Worm (Caenorhabditis elegans) whole organism, L1 larva: ENCODE results near the gene C24H12.1.

Experiments used
- C04F5.9 ChIP-seq: sonication (generic microtip); optimal IDR thresholded peaks from 2 replicates; lab custom pipeline; 2016; ENCODE audit warnings: missing genetic modification characterization, missing compliant biosample characterization
- C16A3.4 ChIP-seq: fragments of 150-350 bp; optimal IDR thresholded peaks from 2 replicates; lab custom pipeline; 2014; ENCODE audit warnings: missing biosample characterization, missing genetic modification characterization
- C34B4.2 ChIP-seq: sonication (generic microtip); optimal IDR thresholded peaks from 2 replicates; lab custom pipeline; 2017; ENCODE audit warnings: mild to moderate bottlenecking, missing genetic modification characterization, missing compliant biosample characterization
- F16B12.6 ChIP-seq: fragments of 150-350 bp; optimal IDR thresholded peaks from 2 replicates; lab custom pipeline; 2014; ENCODE audit warnings: missing biosample characterization, missing genetic modification characterization
- aly-2 ChIP-seq: fragments of 150-350 bp; optimal IDR thresholded peaks from 2 replicates; lab custom pipeline; 2014; ENCODE audit warnings: missing biosample characterization, missing genetic modification characterization
- ceh-63 ChIP-seq: fragments of 200-800 bp; sonication (Bioruptor generic); optimal IDR thresholded peaks from 2 replicates; lab custom pipeline; 2018; ENCODE audit warnings: mild to moderate bottlenecking, missing genetic modification characterization, missing compliant biosample characterization
- dsc-1 ChIP-seq: sonication (generic microtip); optimal IDR thresholded peaks from 2 replicates; lab custom pipeline; 2016; ENCODE audit warnings: mild to moderate bottlenecking, missing genetic modification characterization, missing compliant biosample characterization
- efl-1 ChIP-seq, 4 experiments: fragments of 150-350 bp; optimal IDR thresholded peaks in 3 of 4; peaks in 1 of 4; 1 replicate in 1 of 4; 2 replicates in 3 of 4; lab custom pipeline; 2014; ENCODE audit warnings: missing biosample characterization in 2 of 4, missing genetic modification characterization in 2 of 4, missing genetic modification reagents in 2 of 4
- efl-3 ChIP-seq: fragments of 200-800 bp; sonication (Bioruptor generic); optimal IDR thresholded peaks from 2 replicates; lab custom pipeline; 2018; ENCODE audit warnings: mild to moderate bottlenecking, missing genetic modification characterization, missing compliant biosample characterization
- elt-2 ChIP-seq: sonication (generic microtip); optimal IDR thresholded peaks from 2 replicates; lab custom pipeline; 2016; ENCODE audit warnings: missing genetic modification characterization, mild to moderate bottlenecking, inconsistent platforms, missing compliant biosample characterization, missing genetic modification reagents
- ets-5 ChIP-seq: fragments of 200-800 bp; sonication (Bioruptor generic); IDR thresholded peaks from 2 replicates; pipeline ENCODE4 v1.3.6; 2022; ENCODE audit warnings: missing genetic modification characterization, missing compliant biosample characterization
- fos-1 ChIP-seq: fragments of 150-350 bp; optimal IDR thresholded peaks from 2 replicates; lab custom pipeline; 2014; ENCODE audit warnings: missing biosample characterization, missing genetic modification characterization
- grh-1 ChIP-seq: fragments of 200-800 bp; sonication (Bioruptor generic); IDR thresholded peaks from 2 replicates; pipeline ENCODE4 v1.3.6; 2022; ENCODE audit warnings: missing genetic modification reagents, missing genetic modification characterization, missing compliant biosample characterization
- hlh-17 ChIP-seq: fragments of 200-800 bp; sonication (Bioruptor generic); optimal IDR thresholded peaks from 2 replicates; lab custom pipeline; 2018; ENCODE audit warnings: missing genetic modification characterization, mild to moderate bottlenecking, missing compliant biosample characterization, moderate library complexity, borderline replicate concordance
- hlh-4 ChIP-seq: sonication (generic microtip); optimal IDR thresholded peaks from 2 replicates; lab custom pipeline; 2016; ENCODE audit warnings: mild to moderate bottlenecking, missing genetic modification characterization, missing compliant biosample characterization
- irx-1 ChIP-seq: sonication (generic microtip); optimal IDR thresholded peaks from 2 replicates; lab custom pipeline; 2016; ENCODE audit warnings: missing genetic modification characterization, missing compliant biosample characterization
- isw-1 ChIP-seq: fragments of 200-800 bp; sonication (Bioruptor generic); IDR thresholded peaks from 2 replicates; pipeline ENCODE4 v1.3.6; 2022; ENCODE audit warnings: missing genetic modification characterization, missing compliant biosample characterization
- jun-1 ChIP-seq: fragments of 150-350 bp; optimal IDR thresholded peaks from 2 replicates; lab custom pipeline; 2014; ENCODE audit warnings: missing biosample characterization, missing genetic modification reagents, missing genetic modification characterization
- lin-13 ChIP-seq: fragments of 150-350 bp; optimal IDR thresholded peaks from 2 replicates; lab custom pipeline; 2014; ENCODE audit warnings: missing biosample characterization, missing genetic modification reagents, missing genetic modification characterization
- lin-15B ChIP-seq: fragments of 150-350 bp; sonication (generic microtip); optimal IDR thresholded peaks from 3 replicates; lab custom pipeline; 2014; ENCODE audit warnings: missing biosample characterization, missing genetic modification characterization
- lin-35 ChIP-seq, 2 experiments: fragments of 150-350 bp; optimal IDR thresholded peaks; 2 replicates each; lab custom pipeline; 2014; ENCODE audit warnings: missing biosample characterization in 2 of 2, missing genetic modification characterization in 2 of 2, missing genetic modification reagents in 2 of 2
- lsy-2 ChIP-seq, 2 experiments: fragments of 150-350 bp; optimal IDR thresholded peaks; 2 replicates each; lab custom pipeline; 2014; ENCODE audit warnings: missing biosample characterization in 2 of 2, missing genetic modification characterization in 2 of 2
- mab-9 ChIP-seq: fragments of 200-800 bp; sonication (Bioruptor generic); IDR thresholded peaks from 2 replicates; pipeline ENCODE4 v1.3.6; 2022; ENCODE audit warnings: missing genetic modification reagents, missing genetic modification characterization, missing compliant biosample characterization
- mdl-1 ChIP-seq, 2 experiments: fragments of 150-350 bp; optimal IDR thresholded peaks; 2 replicates each; lab custom pipeline; 2014 to 2017; ENCODE audit warnings: missing biosample characterization in 2 of 2, missing genetic modification characterization in 2 of 2, inconsistent platforms in 1 of 2
- nhr-11 ChIP-seq: fragments of 150-350 bp; optimal IDR thresholded peaks from 2 replicates; lab custom pipeline; 2014; ENCODE audit warnings: missing biosample characterization, missing genetic modification characterization
- nhr-20 ChIP-seq: sonication (generic microtip); optimal IDR thresholded peaks from 2 replicates; lab custom pipeline; 2016; ENCODE audit warnings: mild to moderate bottlenecking, missing genetic modification characterization, missing compliant biosample characterization
- nhr-28 ChIP-seq: fragments of 150-350 bp; optimal IDR thresholded peaks from 2 replicates; lab custom pipeline; 2014; ENCODE audit warnings: missing biosample characterization, missing genetic modification characterization
- nhr-47 ChIP-seq: sonication (generic microtip); optimal IDR thresholded peaks from 2 replicates; lab custom pipeline; 2016; ENCODE audit warnings: mild to moderate bottlenecking, missing genetic modification characterization, moderate library complexity, missing compliant biosample characterization
- nhr-77 ChIP-seq: fragments of 150-350 bp; optimal IDR thresholded peaks from 2 replicates; lab custom pipeline; 2014; ENCODE audit warnings: missing biosample characterization, missing genetic modification characterization
- nhr-85 ChIP-seq: sonication (generic microtip); peaks from one replicate; lab custom pipeline; 2016; ENCODE audit warnings: missing genetic modification characterization, inconsistent platforms, missing compliant biosample characterization
- rnt-1 ChIP-seq: sonication (generic microtip); optimal IDR thresholded peaks from 2 replicates; lab custom pipeline; 2016; ENCODE audit warnings: mild to moderate bottlenecking, missing genetic modification characterization, moderate library complexity, missing compliant biosample characterization
- skn-1 ChIP-seq: fragments of 150-350 bp; optimal IDR thresholded peaks from 2 replicates; lab custom pipeline; 2014; ENCODE audit warnings: missing biosample characterization, missing genetic modification characterization
- snpc-4 ChIP-seq: fragments of 150-350 bp; optimal IDR thresholded peaks from 2 replicates; lab custom pipeline; 2014; ENCODE audit warnings: missing biosample characterization, missing genetic modification characterization
- sptf-1 ChIP-seq: fragments of 150-350 bp; optimal IDR thresholded peaks from 2 replicates; lab custom pipeline; 2014; ENCODE audit warnings: missing biosample characterization, missing genetic modification characterization
- unc-30 ChIP-seq: sonication (generic microtip); optimal IDR thresholded peaks from 2 replicates; lab custom pipeline; 2017; ENCODE audit warnings: missing biosample characterization, missing genetic modification characterization
- unc-62 ChIP-seq: fragments of 150-350 bp; optimal IDR thresholded peaks from 2 replicates; lab custom pipeline; 2014; ENCODE audit warnings: missing biosample characterization, missing genetic modification reagents, missing genetic modification characterization
- unc-86 ChIP-seq: sonication (generic microtip); optimal IDR thresholded peaks from 2 replicates; lab custom pipeline; 2016; ENCODE audit warnings: missing genetic modification characterization, missing compliant biosample characterization
- ztf-4 ChIP-seq: fragments of 150-350 bp; optimal IDR thresholded peaks from 2 replicates; lab custom pipeline; 2014; ENCODE audit warnings: missing biosample characterization, missing genetic modification characterization

The C24H12.1 gene

DNA sequence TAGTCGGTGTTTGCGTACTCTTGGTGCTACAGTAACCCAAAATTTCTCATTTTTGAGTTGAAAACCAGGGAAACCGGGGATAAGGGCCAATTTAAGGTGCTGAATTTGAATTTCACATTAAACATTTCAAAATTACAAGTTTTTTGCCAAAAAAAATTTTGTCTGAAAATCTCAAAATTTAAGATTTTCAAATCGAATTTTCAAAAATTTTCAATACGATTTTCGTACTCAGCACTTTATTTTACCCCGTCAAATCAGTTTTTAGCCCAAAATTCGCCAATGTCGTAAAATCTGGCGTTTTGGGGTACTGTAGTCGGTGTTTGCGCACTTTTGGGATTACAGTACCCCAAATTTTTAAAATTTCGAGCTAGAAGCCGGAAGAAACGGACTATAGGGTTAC is 19.6 kb downstream of the C24H12.1 start, which contains the start of gene W10D9.3:
Gene W10D9.3 (minus strand): TSS at position 101 of the 400 bp plus-strand sequence.
- TF ChIP-seq dsc-1 (tag; lab: Kevin White, UChicago) (no peak), elt-2 (tag; lab: Kevin White, UChicago) (no peak), aly-2 (tag; lab: Kevin White, UChicago) (no peak), C04F5.9 (tag; lab: Kevin White, UChicago) (no peak), C16A3.4 (no peak), skn-1 (tag; lab: Kevin White, UChicago) (no peak), snpc-4 (tag; lab: Kevin White, UChicago) (no peak), nhr-11 (tag; lab: Kevin White, UChicago) (no peak), ztf-4 (tag; lab: Kevin White, UChicago) (no peak), F16B12.6 (tag; lab: Kevin White, UChicago) (no peak), nhr-28 (tag; lab: Kevin White, UChicago) (no peak), nhr-20 (no peak), sptf-1 (tag; lab: Kevin White, UChicago) (no peak), efl-3 (GFP tag; lab: Kevin White, UChicago) (no peak), jun-1 (tag; lab: Kevin White, UChicago) (no peak), C34B4.2 (tag; lab: Kevin White, UChicago) (no peak), unc-62 (GFP tag; lab: Kevin White, UChicago) (no peak), fos-1 (tag; lab: Kevin White, UChicago) (no peak), irx-1 (tag; lab: Kevin White, UChicago) (no peak), ets-5 (GFP tag; lab: Robert Waterston, UW) (no peak)

DNA sequence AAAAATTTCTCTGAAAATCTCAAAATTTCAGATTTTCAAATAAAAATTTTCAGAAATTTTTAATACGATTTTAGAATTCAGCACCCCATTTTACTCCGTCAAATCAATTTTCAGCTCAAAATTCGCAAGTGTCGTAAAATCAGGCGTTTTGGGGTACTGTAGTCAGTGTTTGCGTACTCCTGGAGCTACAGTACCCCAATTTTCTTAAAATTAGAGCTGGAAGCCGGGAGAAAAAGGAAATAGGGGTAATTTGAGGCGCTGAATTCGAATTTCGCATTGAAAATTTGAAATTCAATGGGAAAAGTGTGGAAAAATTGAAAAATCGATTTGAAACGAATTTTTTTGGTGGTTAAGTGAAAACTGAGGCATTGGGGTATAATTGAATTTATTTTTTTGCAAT is 20.1 kb downstream of the C24H12.1 start:
- TF ChIP-seq hlh-17 (no peak), lsy-2 (tag; optimal IDR thresholded peaks at IDR 0.05; lab: Kevin White, UChicago) (peak; percentile 21 to 69), efl-1 (optimal IDR thresholded peaks at IDR 0.05; lab: Kevin White, UChicago) (no peak), efl-1 (GFP tag; optimal IDR thresholded peaks at IDR 0.05 in 1 of 2; lab: Kevin White, UChicago) (peak in 1 of 2 experiments; percentile 65)

- TF ChIP-seq unc-30 (tag; lab: Kevin White, UChicago), result no peak
- no peak for TF ChIP-seq nhr-11 (tag; lab: Kevin White, UChicago)
- no peak for TF ChIP-seq lin-15B (tag; lab: Kevin White, UChicago)
- no peak for TF ChIP-seq skn-1 (tag; lab: Kevin White, UChicago)
- TF ChIP-seq isw-1 (GFP tag; lab: Robert Waterston, UW), result no peak
- TF ChIP-seq grh-1 (GFP tag; lab: Robert Waterston, UW), result no peak
- TF ChIP-seq nhr-77 (tag; lab: Kevin White, UChicago), result no peak
- TF ChIP-seq nhr-85 (tag; lab: Kevin White, UChicago), result no peak
- TF ChIP-seq nhr-47 (tag; lab: Kevin White, UChicago), result no peak
- TF ChIP-seq jun-1 (tag; lab: Kevin White, UChicago), result no peak
- TF ChIP-seq mdl-1 (tag; optimal IDR thresholded peaks at IDR 0.05; lab: Kevin White, UChicago), result no peak
These were observed 26.1 kb downstream of the C24H12.1 start, which contains the start of gene nfyb-1 for ce11 chrII:467265-467664. TSS of gene nfyb-1 (minus strand) at chrII:467365.

DNA sequence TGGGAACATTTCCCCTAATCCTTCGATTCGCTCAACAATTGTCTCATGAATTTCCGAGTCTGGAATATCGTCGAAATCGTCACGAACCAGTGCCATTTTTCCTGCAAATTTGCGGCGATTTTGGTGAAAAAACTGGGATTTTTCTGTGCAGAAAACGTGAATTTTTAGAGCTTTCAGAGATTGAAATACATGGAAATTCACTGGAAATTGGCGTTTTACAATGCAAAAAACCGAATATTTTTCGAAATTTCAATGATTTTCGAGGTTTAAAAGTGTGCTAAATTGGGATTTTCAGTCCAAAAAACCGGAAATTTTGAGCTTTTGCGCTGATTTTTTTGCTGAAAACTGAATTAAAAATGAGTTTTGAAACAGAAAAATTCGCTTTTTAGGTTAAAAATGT is 29.2 kb downstream of the C24H12.1 start, which contains the start of gene tomm-22:
Gene tomm-22 (minus strand): TSS at position 101 of the 400 bp plus-strand sequence.
- no peak for TF ChIP-seq lin-35 (GFP tag; optimal IDR thresholded peaks at IDR 0.05; lab: Kevin White, UChicago)
- TF ChIP-seq grh-1 (GFP tag; lab: Robert Waterston, UW), result no peak
- TF ChIP-seq efl-1 (optimal IDR thresholded peaks at IDR 0.05; lab: Kevin White, UChicago), result no peak
- peak in 1 of 2 experiments; percentile 27 for TF ChIP-seq efl-1 (GFP tag; optimal IDR thresholded peaks at IDR 0.05 in 1 of 2; lab: Kevin White, UChicago)
- no peak for TF ChIP-seq unc-86 (tag; lab: Kevin White, UChicago)

ce11 chrII:473203-473602 is 32.0 kb downstream of the C24H12.1 start, which contains the start of gene W07E6.5:
TSS of gene W07E6.5 (plus strand) at chrII:473503.
- no peak for TF ChIP-seq ceh-63
- TF ChIP-seq hlh-4 (tag; lab: Kevin White, UChicago), result no peak
- no peak for TF ChIP-seq mab-9 (GFP tag; lab: Robert Waterston, UW)
- no peak for TF ChIP-seq rnt-1 (tag; lab: Kevin White, UChicago)
- no peak for TF ChIP-seq lin-13 (GFP tag; lab: Kevin White, UChicago)
- no peak for TF ChIP-seq C04F5.9 (tag; lab: Kevin White, UChicago)
- TF ChIP-seq, all 84 proteins: peak for 0
